Worm (Caenorhabditis elegans): ENCODE data around the gene far-8.
A peak's percentile ranks its signal among the peaks of the same experiment; 100 is the strongest.

The far-8 gene

DNA sequence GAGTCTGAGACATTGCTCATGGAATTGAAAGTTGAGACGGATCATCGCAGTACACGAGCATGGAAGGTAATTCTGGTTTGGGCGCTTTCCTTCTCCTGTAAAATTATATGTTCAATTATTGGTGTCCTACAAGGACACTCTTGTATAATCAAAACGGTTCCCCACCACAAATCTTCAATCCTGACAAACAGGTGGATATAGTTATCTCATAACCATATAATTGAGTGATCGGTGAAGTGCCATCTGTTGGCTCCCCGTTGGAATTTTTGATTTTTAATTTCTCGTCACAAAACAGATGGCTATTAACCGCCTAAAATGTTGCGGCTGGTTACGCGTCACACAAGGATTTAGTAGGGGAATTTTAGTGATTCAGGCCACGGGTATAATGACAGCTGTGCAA, 26.1 kb downstream of the far-8 start:
- no peak for TF ChIP-seq tab-1 (GFP tag; IDR thresholded peaks at IDR 0.05)
- no peak for TF ChIP-seq cog-1 (tag; optimal IDR thresholded peaks at IDR 0.05)
- TF ChIP-seq flt-1 (GFP tag; IDR thresholded peaks at IDR 0.05) = no peak
- TF ChIP-seq T22C8.4 (GFP tag; IDR thresholded peaks at IDR 0.05) = no peak
- TF ChIP-seq ztf-29 (GFP tag; IDR thresholded peaks at IDR 0.05) = no peak
- no peak for TF ChIP-seq ref-1 (GFP tag; conservative IDR thresholded peaks at IDR 0.05)
- no peak for TF ChIP-seq ztf-23 (GFP tag; IDR thresholded peaks at IDR 0.05)
- TF ChIP-seq klf-2 (GFP tag; conservative IDR thresholded peaks at IDR 0.05) = no peak
- no peak for TF ChIP-seq med-1 (GFP tag; optimal IDR thresholded peaks at IDR 0.05; ENCODE audit: insufficient read depth)

- TF ChIP-seq T22C8.4 (GFP tag; IDR thresholded peaks at IDR 0.05) = 0 out of 2 replicates have a peak, but pooled peaks have one; percentile 19
- no peak for TF ChIP-seq flt-1 (GFP tag; IDR thresholded peaks at IDR 0.05)
Measured at ce11 chrIII:869869-870268, 27.1 kb downstream of the far-8 start, which contains the start of gene T24C4.2. T24C4.2 (minus strand) TSS chrIII:869969.

DNA sequence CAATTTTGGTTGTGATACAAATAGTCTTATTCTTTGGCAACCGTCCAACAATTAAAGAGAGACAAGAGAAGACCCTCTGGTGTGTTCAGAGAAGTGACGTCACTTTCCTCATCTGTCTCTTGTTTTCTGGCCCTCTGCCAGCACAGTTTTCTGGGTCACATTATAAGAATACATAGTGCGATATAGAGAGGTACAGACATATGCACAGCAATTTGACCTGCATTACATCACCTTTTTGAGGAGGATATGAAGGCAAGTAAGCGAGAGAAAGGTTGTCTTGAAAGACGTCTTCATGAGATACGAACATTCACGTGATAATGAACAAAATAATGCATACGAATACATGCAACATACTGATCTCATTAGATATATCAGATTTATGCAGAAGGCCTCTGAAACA, 27.8 kb downstream of the far-8 start:
- TF ChIP-seq ref-1 (GFP tag; conservative IDR thresholded peaks at IDR 0.05) = no peak
- no peak for TF ChIP-seq klf-2 (GFP tag; conservative IDR thresholded peaks at IDR 0.05)
- no peak for TF ChIP-seq ztf-29 (GFP tag; IDR thresholded peaks at IDR 0.05)
- TF ChIP-seq ztf-23 (GFP tag; IDR thresholded peaks at IDR 0.05) = no peak

- TF ChIP-seq ztf-29 (GFP tag; IDR thresholded peaks at IDR 0.05) = no peak
- TF ChIP-seq cog-1 (tag; optimal IDR thresholded peaks at IDR 0.05) = no peak
- TF ChIP-seq flt-1 (GFP tag; IDR thresholded peaks at IDR 0.05) = no peak
- no peak for TF ChIP-seq med-1 (GFP tag; optimal IDR thresholded peaks at IDR 0.05; ENCODE audit: insufficient read depth)
- TF ChIP-seq tab-1 (GFP tag; IDR thresholded peaks at IDR 0.05) = no peak
- TF ChIP-seq T22C8.4 (GFP tag; IDR thresholded peaks at IDR 0.05) = no peak
- TF ChIP-seq ref-1 (GFP tag; conservative IDR thresholded peaks at IDR 0.05) = no peak
- TF ChIP-seq klf-2 (GFP tag; conservative IDR thresholded peaks at IDR 0.05) = no peak
- no peak for TF ChIP-seq ztf-23 (GFP tag; IDR thresholded peaks at IDR 0.05)
Measured at ce11 chrIII:872373-872772, 29.6 kb downstream of the far-8 start, which contains the start of the genes T24C4.3 and clc-20. T24C4.3 (minus strand) TSS chrIII:872473. clc-20 (plus strand) TSS chrIII:872583.

ce11 chrIII:873432-873831, 30.7 kb downstream of the far-8 start, which contains the start of gene clc-19:
clc-19 (minus strand) TSS chrIII:873566.
- no peak for TF ChIP-seq cog-1 (tag; optimal IDR thresholded peaks at IDR 0.05)
- TF ChIP-seq med-1 (GFP tag; optimal IDR thresholded peaks at IDR 0.05; ENCODE audit: insufficient read depth) = no peak
- TF ChIP-seq flt-1 (GFP tag; IDR thresholded peaks at IDR 0.05) = no peak
- TF ChIP-seq tab-1 (GFP tag; IDR thresholded peaks at IDR 0.05) = no peak
- TF ChIP-seq ztf-29 (GFP tag; IDR thresholded peaks at IDR 0.05) = no peak
- no peak for TF ChIP-seq klf-2 (GFP tag; conservative IDR thresholded peaks at IDR 0.05)
- TF ChIP-seq T22C8.4 (GFP tag; IDR thresholded peaks at IDR 0.05) = no peak

DNA sequence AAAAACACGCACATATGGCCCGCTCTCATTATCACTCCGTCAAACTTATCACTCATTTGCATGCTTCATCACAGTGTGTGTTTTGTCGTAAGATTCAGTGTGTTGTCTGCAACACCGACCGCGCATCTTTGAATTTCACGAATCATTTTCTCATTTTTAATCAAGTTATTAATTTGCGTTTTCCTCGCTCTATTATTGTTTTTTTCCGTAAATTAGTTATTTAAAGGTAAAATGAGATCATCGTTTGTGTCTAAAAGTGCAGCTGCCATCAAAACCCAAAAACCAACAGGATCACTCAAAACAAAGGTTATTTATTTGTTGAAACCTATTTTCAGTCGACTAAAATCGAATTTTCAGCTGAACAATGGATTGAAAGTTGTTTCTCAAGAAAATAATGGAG, 36.9 kb downstream of the far-8 start, which contains the start of the genes T24C4.5 and ucr-2.3:
T24C4.5 (minus strand) TSS at position 101 of the 400 bp plus-strand sequence.
ucr-2.3 (plus strand) TSS at position 227 of the 400 bp plus-strand sequence.
- no peak for TF ChIP-seq T22C8.4 (GFP tag; IDR thresholded peaks at IDR 0.05)
- no peak for TF ChIP-seq ztf-23 (GFP tag; IDR thresholded peaks at IDR 0.05)
- no peak for TF ChIP-seq ref-1 (GFP tag; conservative IDR thresholded peaks at IDR 0.05)
- no peak for TF ChIP-seq flt-1 (GFP tag; IDR thresholded peaks at IDR 0.05)

ce11 chrIII:880840-881239, 38.1 kb downstream of the far-8 start:
- TF ChIP-seq flt-1 (GFP tag; IDR thresholded peaks at IDR 0.05) = no peak
- no peak for TF ChIP-seq tab-1 (GFP tag; IDR thresholded peaks at IDR 0.05)
- no peak for TF ChIP-seq T22C8.4 (GFP tag; IDR thresholded peaks at IDR 0.05)
- no peak for TF ChIP-seq klf-2 (GFP tag; conservative IDR thresholded peaks at IDR 0.05)
- TF ChIP-seq ztf-29 (GFP tag; IDR thresholded peaks at IDR 0.05) = no peak

- TF ChIP-seq tab-1 (GFP tag; IDR thresholded peaks at IDR 0.05) (no peak), ref-1 (GFP tag; conservative IDR thresholded peaks at IDR 0.05) (no peak), T22C8.4 (GFP tag; IDR thresholded peaks at IDR 0.05) (no peak), ztf-23 (GFP tag; IDR thresholded peaks at IDR 0.05) (no peak), cog-1 (tag; optimal IDR thresholded peaks at IDR 0.05) (no peak), flt-1 (GFP tag; IDR thresholded peaks at IDR 0.05) (no peak), med-1 (GFP tag; optimal IDR thresholded peaks at IDR 0.05; ENCODE audit: insufficient read depth) (no peak), ztf-29 (GFP tag; IDR thresholded peaks at IDR 0.05) (no peak), klf-2 (GFP tag; conservative IDR thresholded peaks at IDR 0.05) (no peak)
Measured at ce11 chrIII:881460-881859, 38.7 kb downstream of the far-8 start.

DNA sequence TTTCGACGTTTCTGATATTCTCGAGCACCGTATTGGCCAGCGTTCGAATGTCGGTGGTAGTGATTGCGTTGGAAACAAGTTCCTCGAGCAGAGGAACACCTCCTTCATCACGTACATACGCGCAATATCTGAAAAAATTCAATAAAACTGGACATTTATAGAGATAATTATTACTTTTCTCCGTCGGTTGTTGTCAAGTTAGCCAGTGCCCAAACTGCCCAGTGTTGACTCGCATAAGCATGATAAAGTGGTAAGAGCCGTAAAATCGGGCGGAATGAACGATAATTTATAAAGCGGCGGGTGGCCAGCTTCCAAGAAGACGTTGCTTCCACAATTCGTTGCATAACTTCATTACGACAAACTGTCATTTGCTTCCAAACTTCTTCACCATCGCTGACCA, 40.9 kb downstream of the far-8 start:
- no peak for TF ChIP-seq ztf-23 (GFP tag; IDR thresholded peaks at IDR 0.05)
- TF ChIP-seq med-1 (GFP tag; optimal IDR thresholded peaks at IDR 0.05; ENCODE audit: insufficient read depth) = no peak
- no peak for TF ChIP-seq ref-1 (GFP tag; conservative IDR thresholded peaks at IDR 0.05)
- TF ChIP-seq flt-1 (GFP tag; IDR thresholded peaks at IDR 0.05) = no peak
- no peak for TF ChIP-seq klf-2 (GFP tag; conservative IDR thresholded peaks at IDR 0.05)
- TF ChIP-seq tab-1 (GFP tag; IDR thresholded peaks at IDR 0.05) = no peak

ce11 chrIII:886726-887125, 44.0 kb downstream of the far-8 start, which contains the start of gene zer-1:
zer-1 (minus strand) TSS chrIII:886793.
- TF ChIP-seq klf-2 (GFP tag; conservative IDR thresholded peaks at IDR 0.05) (no peak), ztf-23 (GFP tag; IDR thresholded peaks at IDR 0.05) (no peak), flt-1 (GFP tag; IDR thresholded peaks at IDR 0.05) (no peak), tab-1 (GFP tag; IDR thresholded peaks at IDR 0.05) (no peak), cog-1 (tag; optimal IDR thresholded peaks at IDR 0.05) (no peak), T22C8.4 (GFP tag; IDR thresholded peaks at IDR 0.05) (no peak), ztf-29 (GFP tag; IDR thresholded peaks at IDR 0.05) (no peak)

ce11 chrIII:887874-888299, 45.2 kb downstream of the far-8 start:
- TF ChIP-seq ztf-23 (GFP tag; IDR thresholded peaks at IDR 0.05) = no peak
- no peak for TF ChIP-seq ztf-29 (GFP tag; IDR thresholded peaks at IDR 0.05)
- TF ChIP-seq flt-1 (GFP tag; IDR thresholded peaks at IDR 0.05) = 0 out of 2 replicates have a peak, but pooled peaks have one; percentile 34
- TF ChIP-seq med-1 (GFP tag; optimal IDR thresholded peaks at IDR 0.05; ENCODE audit: insufficient read depth) = no peak
- no peak for TF ChIP-seq tab-1 (GFP tag; IDR thresholded peaks at IDR 0.05)
- no peak for TF ChIP-seq ref-1 (GFP tag; conservative IDR thresholded peaks at IDR 0.05)
- TF ChIP-seq T22C8.4 (GFP tag; IDR thresholded peaks at IDR 0.05) = peak; percentile 90
- TF ChIP-seq klf-2 (GFP tag; conservative IDR thresholded peaks at IDR 0.05) = no peak
- peak; percentile 75 for TF ChIP-seq cog-1 (tag; optimal IDR thresholded peaks at IDR 0.05)

Data from whole organism, midembryonic.